Worm (Caenorhabditis elegans): ENCODE measurements around the gene Y51A2B.9.

Y51A2B.9 gene

DNA sequence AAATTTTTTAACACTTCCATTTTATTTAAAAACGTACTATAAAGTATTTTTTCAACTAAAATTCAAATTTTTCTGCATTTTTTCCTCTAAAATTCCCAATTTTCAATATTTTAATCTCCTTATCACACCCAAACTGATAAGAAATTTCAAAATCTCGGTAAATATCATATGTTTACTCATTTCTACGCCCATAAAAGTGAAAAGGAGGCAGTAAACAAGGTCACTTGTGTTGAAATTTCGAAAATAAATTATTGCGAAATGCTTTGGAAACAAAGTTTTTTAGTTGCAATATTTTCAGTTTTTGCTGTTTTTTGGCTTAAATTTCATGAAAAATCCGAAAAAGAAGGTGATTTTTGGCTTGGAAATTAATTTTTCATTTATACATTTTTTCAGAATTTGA is 24.0 kb downstream of the Y51A2B.9 start, which contains the start of gene C08E8.4:
Gene C08E8.4, plus strand, starts transcription at position 268 of the 400 bp plus-strand sequence.
- TF ChIP-seq skn-1 (tag; optimal IDR thresholded peaks at IDR 0.05) = no peak
- no peak for TF ChIP-seq egl-27 (tag; optimal IDR thresholded peaks at IDR 0.05)
- peak; percentile 28 for TF ChIP-seq jun-1 (tag; optimal IDR thresholded peaks at IDR 0.05)
- TF ChIP-seq pqm-1 (tag; optimal IDR thresholded peaks at IDR 0.05) = peak; percentile 80
- TF ChIP-seq pha-4 (tag; optimal IDR thresholded peaks at IDR 0.05) = peak; percentile 75
- TF ChIP-seq ztf-4 (tag; optimal IDR thresholded peaks at IDR 0.05) = no peak
- peak; percentile 67 for TF ChIP-seq elt-2 (tag; optimal IDR thresholded peaks at IDR 0.05)

DNA sequence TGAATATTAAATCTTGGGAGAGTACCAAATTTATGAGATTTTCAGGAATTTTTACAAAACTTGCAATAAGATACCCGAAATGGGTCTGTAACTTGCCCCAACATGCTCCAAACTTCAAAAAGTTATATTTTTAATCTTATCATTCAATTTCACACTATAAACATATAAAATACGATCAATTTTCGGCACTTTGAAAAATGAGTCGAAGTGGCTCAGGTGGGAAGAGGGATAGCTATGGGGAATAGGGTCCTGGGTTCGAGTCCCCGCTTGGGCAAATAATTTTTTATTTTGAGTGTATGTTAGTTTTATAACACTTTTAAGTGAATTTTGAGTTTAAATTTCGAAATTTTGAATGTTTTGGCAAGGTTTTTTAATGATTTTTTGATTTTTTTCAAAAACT is 24.5 kb downstream of the Y51A2B.9 start:
- TF ChIP-seq R02D3.7 (tag; optimal IDR thresholded peaks at IDR 0.05) (no peak), zag-1 (tag; optimal IDR thresholded peaks at IDR 0.05) (no peak), elt-2 (tag; optimal IDR thresholded peaks at IDR 0.05) (no peak), nhr-11 (tag; optimal IDR thresholded peaks at IDR 0.05) (no peak), hmg-11 (tag; optimal IDR thresholded peaks at IDR 0.05) (no peak), ztf-11 (tag; optimal IDR thresholded peaks at IDR 0.05) (no peak), ceh-28 (tag; optimal IDR thresholded peaks at IDR 0.05) (no peak), snpc-4 (tag; optimal IDR thresholded peaks at IDR 0.05) (no peak), nhr-28 (tag; optimal IDR thresholded peaks at IDR 0.05) (no peak), ZK546.5 (tag; optimal IDR thresholded peaks at IDR 0.05) (no peak), elt-3 (tag; optimal IDR thresholded peaks at IDR 0.05) (no peak)

DNA sequence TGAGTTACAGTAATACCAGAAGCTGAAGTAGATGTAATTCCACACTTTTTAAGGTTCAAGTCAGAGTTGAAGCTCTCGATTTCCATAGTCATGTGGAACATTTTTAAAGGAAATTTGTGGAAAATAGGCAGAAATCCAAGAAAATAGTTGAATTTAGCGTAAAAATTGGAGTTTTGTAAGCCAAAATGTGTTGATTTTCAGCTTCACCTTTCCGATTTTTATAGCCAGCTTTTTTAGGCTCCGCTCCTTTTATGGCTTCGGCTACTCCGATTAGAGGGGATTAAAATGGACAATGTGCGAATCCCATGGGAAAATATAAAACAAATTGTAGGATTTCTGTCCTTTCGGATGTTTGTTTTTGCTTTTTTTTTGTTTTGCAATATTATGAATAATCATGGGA is 27.2 kb downstream of the Y51A2B.9 start, which contains the start of gene C08E8.6:
Gene C08E8.6, minus strand, starts transcription at position 101 of the 400 bp plus-strand sequence.
- TF ChIP-seq egl-27 (tag; optimal IDR thresholded peaks at IDR 0.05) (no peak), hmg-11 (tag; optimal IDR thresholded peaks at IDR 0.05) (no peak), daf-12 (tag; optimal IDR thresholded peaks at IDR 0.05) (no peak), R02D3.7 (tag; optimal IDR thresholded peaks at IDR 0.05) (no peak), snpc-4 (tag; optimal IDR thresholded peaks at IDR 0.05) (no peak), ceh-16 (tag; optimal IDR thresholded peaks at IDR 0.05) (no peak), nhr-43 (tag; optimal IDR thresholded peaks at IDR 0.05; ENCODE audit: poor library complexity, severe bottlenecking) (no peak), unc-62 (GFP tag; optimal IDR thresholded peaks at IDR 0.05) (no peak), nhr-67 (tag; optimal IDR thresholded peaks at IDR 0.05) (no peak), eor-1 (tag; optimal IDR thresholded peaks at IDR 0.05) (no peak), nhr-25 (tag; optimal IDR thresholded peaks at IDR 0.05) (no peak), ztf-4 (tag; optimal IDR thresholded peaks at IDR 0.05) (no peak), mdl-1 (tag; optimal IDR thresholded peaks at IDR 0.05) (no peak), nhr-28 (tag; optimal IDR thresholded peaks at IDR 0.05) (no peak), nhr-76 (tag; optimal IDR thresholded peaks at IDR 0.05) (no peak), mml-1 (tag; optimal IDR thresholded peaks at IDR 0.05) (no peak)

ce11 chrV:18364558-18364957 is 31.0 kb downstream of the Y51A2B.9 start, which contains the start of gene C08E8.9:
Gene C08E8.9, plus strand, starts transcription at chrV:18364858.
- TF ChIP-seq nhr-11 (tag; optimal IDR thresholded peaks at IDR 0.05) = no peak
- TF ChIP-seq nhr-237 (tag; optimal IDR thresholded peaks at IDR 0.05) = no peak
- no peak for TF ChIP-seq fkh-10 (GFP tag; optimal IDR thresholded peaks at IDR 0.05)
- no peak for TF ChIP-seq R02D3.7 (tag; optimal IDR thresholded peaks at IDR 0.05)
- TF ChIP-seq sea-2 (GFP tag; optimal IDR thresholded peaks at IDR 0.05) = no peak
- no peak for TF ChIP-seq jun-1 (tag; optimal IDR thresholded peaks at IDR 0.05)
- TF ChIP-seq elt-1 (tag; optimal IDR thresholded peaks at IDR 0.05) = no peak
- TF ChIP-seq lin-39 (tag; optimal IDR thresholded peaks at IDR 0.05) = no peak
- no peak for TF ChIP-seq lsy-12 (tag; optimal IDR thresholded peaks at IDR 0.05)
- TF ChIP-seq ceh-82 (tag; optimal IDR thresholded peaks at IDR 0.05) = no peak
- TF ChIP-seq ZK546.5 (tag; optimal IDR thresholded peaks at IDR 0.05) = no peak
- no peak for TF ChIP-seq egl-5 (tag; optimal IDR thresholded peaks at IDR 0.05)
- TF ChIP-seq ceh-28 (tag; optimal IDR thresholded peaks at IDR 0.05) = no peak
- no peak for TF ChIP-seq pqm-1 (tag; optimal IDR thresholded peaks at IDR 0.05)
- no peak for TF ChIP-seq ztf-4 (tag; optimal IDR thresholded peaks at IDR 0.05)

ce11 chrV:18362402-18362801 is 33.1 kb downstream of the Y51A2B.9 start, which contains the start of gene C08E8.1:
Gene C08E8.1, minus strand, starts transcription at chrV:18362502.
- no peak for TF ChIP-seq nhr-28 (tag; optimal IDR thresholded peaks at IDR 0.05)
